Fruit fly (Drosophila melanogaster): ENCODE measurements around the gene CG3708.

The CG3708 gene

dm6 chrX:900725-901345 lies 29.1 kb downstream of the CG3708 start:
- TF ChIP-seq CG9797 (GFP tag; optimal IDR thresholded peaks at IDR 0.05): no peak
- peak; percentile 55; the same call in 1 of the 2 replicates for TF ChIP-seq CG6272 (GFP tag; IDR thresholded peaks at IDR 0.05)
- no peak for TF ChIP-seq insv (GFP tag; optimal IDR thresholded peaks at IDR 0.05)
- peak; percentile 26 for TF ChIP-seq yki (optimal IDR thresholded peaks at IDR 0.05)
- TF ChIP-seq Hr51 (GFP tag; optimal IDR thresholded peaks at IDR 0.05): peak; percentile 41 to 86
- peak; percentile 31 for TF ChIP-seq CG6254 (GFP tag; optimal IDR thresholded peaks at IDR 0.05)
- peak; percentile 9 for TF ChIP-seq disco-r (GFP tag; optimal IDR thresholded peaks at IDR 0.05)
- TF ChIP-seq Eip74EF (GFP tag; optimal IDR thresholded peaks at IDR 0.05): peak in 1 of 2 experiments; percentile 49
- no peak for TF ChIP-seq exex (tag; optimal IDR thresholded peaks at IDR 0.05)
- peak; percentile 72 for TF ChIP-seq CG7556 (GFP tag; optimal IDR thresholded peaks at IDR 0.05)
- TF ChIP-seq nom (GFP tag; optimal IDR thresholded peaks at IDR 0.05): peak; percentile 84
- TF ChIP-seq dmrt99B (tag; optimal IDR thresholded peaks at IDR 0.05): peak; percentile 86
- peak; percentile 61 for TF ChIP-seq CG4820 (GFP tag; optimal IDR thresholded peaks at IDR 0.05)
- peak; percentile 85 for TF ChIP-seq mam (GFP tag; optimal IDR thresholded peaks at IDR 0.05)
- TF ChIP-seq lbe (GFP tag; optimal IDR thresholded peaks at IDR 0.05): peak; percentile 86
- no peak for TF ChIP-seq nerfin-2 (GFP tag; IDR thresholded peaks at IDR 0.05; ENCODE audit: partially characterized antibody)
- TF ChIP-seq otp (GFP tag; IDR thresholded peaks at IDR 0.05): no peak
- peak; percentile 49 for TF ChIP-seq Fer2 (tag; optimal IDR thresholded peaks at IDR 0.05)
- no peak for TF ChIP-seq CG17186 (GFP tag; optimal IDR thresholded peaks at IDR 0.05)
- TF ChIP-seq ara (GFP tag; IDR thresholded peaks at IDR 0.05): peak; percentile 68
- TF ChIP-seq CHES-1-like (GFP tag; optimal IDR thresholded peaks at IDR 0.05): peak; percentile 64
- no peak for TF ChIP-seq TFAM (GFP tag; optimal IDR thresholded peaks at IDR 0.05)
- peak; percentile 7; the same call in 1 of the 3 replicates for TF ChIP-seq sr (GFP tag; IDR thresholded peaks at IDR 0.05)
- TF ChIP-seq CG30431 (GFP tag; optimal IDR thresholded peaks at IDR 0.05): peak; percentile 67
- no peak for TF ChIP-seq kni (GFP tag; optimal IDR thresholded peaks at IDR 0.05)
- no peak for TF ChIP-seq hkb (optimal IDR thresholded peaks at IDR 0.05)
- TF ChIP-seq hkb (GFP tag; IDR thresholded peaks at IDR 0.05): peak; percentile 80
- no peak for TF ChIP-seq toy (GFP tag; IDR thresholded peaks at IDR 0.05)
- TF ChIP-seq Mrtf (GFP tag; IDR thresholded peaks at IDR 0.05): peak; percentile 88
- TF ChIP-seq Hmx (GFP tag; optimal IDR thresholded peaks at IDR 0.05): no peak
- peak; percentile 60 for TF ChIP-seq Six4 (GFP tag; optimal IDR thresholded peaks at IDR 0.05)
- TF ChIP-seq CG8089 (GFP tag; optimal IDR thresholded peaks at IDR 0.05): peak; percentile 68
- peak; percentile 74 for TF ChIP-seq CG3281 (GFP tag; optimal IDR thresholded peaks at IDR 0.05)
- TF ChIP-seq CG31224 (GFP tag; IDR thresholded peaks at IDR 0.05): peak; percentile 70
- peak; percentile 23; the same call in 1 of the 2 replicates for TF ChIP-seq dan (GFP tag; IDR thresholded peaks at IDR 0.05)
- TF ChIP-seq Elba2 (GFP tag; optimal IDR thresholded peaks at IDR 0.05): no peak
- TF ChIP-seq CG8281 (tag; optimal IDR thresholded peaks at IDR 0.05): peak; percentile 52
- peak; percentile 61 for TF ChIP-seq NC2β (GFP tag; optimal IDR thresholded peaks at IDR 0.05)
- peak; percentile 50 for TF ChIP-seq CG10543 (GFP tag; optimal IDR thresholded peaks at IDR 0.05)
- peak; percentile 48 for TF ChIP-seq CG3407 (GFP tag; optimal IDR thresholded peaks at IDR 0.05)
- peak; percentile 29 for TF ChIP-seq CG33557 (GFP tag; optimal IDR thresholded peaks at IDR 0.05)
- TF ChIP-seq Optix (GFP tag; IDR thresholded peaks at IDR 0.05): peak; percentile 74; the same call in 2 of the 3 replicates
- peak; percentile 54 for TF ChIP-seq Sox100B (GFP tag; optimal IDR thresholded peaks at IDR 0.05)
- TF ChIP-seq CG10267 (tag; optimal IDR thresholded peaks at IDR 0.05): peak; percentile 57
- TF ChIP-seq CrebB (tag; optimal IDR thresholded peaks at IDR 0.05): peak; percentile 81
- peak; percentile 65 for TF ChIP-seq ems (GFP tag; optimal IDR thresholded peaks at IDR 0.05)
- peak; percentile 84 for TF ChIP-seq pum (GFP tag; optimal IDR thresholded peaks at IDR 0.05)
- TF ChIP-seq unpg (GFP tag; optimal IDR thresholded peaks at IDR 0.05): peak; percentile 90
- TF ChIP-seq Oli (tag; optimal IDR thresholded peaks at IDR 0.05): peak; percentile 84
- TF ChIP-seq HLHmδ (GFP tag; optimal IDR thresholded peaks at IDR 0.05): no peak
